Worm (Caenorhabditis elegans) whole organism, L3 larva: ENCODE results near the gene cpr-4.

Source experiments
- R02D3.7 ChIP-seq: fragments of 150-350 bp; optimal IDR thresholded peaks from 2 replicates; lab custom pipeline; 2014; ENCODE audit warnings: missing biosample characterization, missing genetic modification characterization
- ZK546.5 ChIP-seq: sonication (generic microtip); optimal IDR thresholded peaks from 2 replicates; lab custom pipeline; 2017; ENCODE audit warnings: missing biosample characterization, missing genetic modification characterization
- aly-2 ChIP-seq: fragments of 150-350 bp; optimal IDR thresholded peaks from 2 replicates; lab custom pipeline; 2014; ENCODE audit warnings: missing biosample characterization, missing genetic modification characterization
- ama-1 ChIP-seq: fragments of 150-350 bp; optimal IDR thresholded peaks from 2 replicates; lab custom pipeline; 2018
- ceh-28 ChIP-seq: fragments of 150-350 bp; optimal IDR thresholded peaks from 2 replicates; lab custom pipeline; 2014; ENCODE audit warnings: missing biosample characterization, missing genetic modification reagents, missing genetic modification characterization
- ceh-82 ChIP-seq: fragments of 150-350 bp; optimal IDR thresholded peaks from 2 replicates; lab custom pipeline; 2014; ENCODE audit warnings: missing biosample characterization, missing genetic modification characterization
- ceh-9 ChIP-seq: sonication (generic microtip); optimal IDR thresholded peaks from 2 replicates; lab custom pipeline; 2018; ENCODE audit warnings: missing biosample characterization, missing genetic modification characterization
- daf-12 ChIP-seq: fragments of 150-350 bp; optimal IDR thresholded peaks from 2 replicates; lab custom pipeline; 2014; ENCODE audit warnings: missing biosample characterization, missing genetic modification reagents, missing genetic modification characterization
- egl-27 ChIP-seq: sonication (generic microtip); optimal IDR thresholded peaks from 4 replicates; lab custom pipeline; 2017; ENCODE audit warnings: missing biosample characterization, missing genetic modification reagents, missing genetic modification characterization
- egl-5 ChIP-seq: fragments of 150-350 bp; optimal IDR thresholded peaks from 2 replicates; lab custom pipeline; 2017; ENCODE audit warnings: missing biosample characterization, missing genetic modification reagents, missing genetic modification characterization, inconsistent platforms
- elt-1 ChIP-seq: fragments of 150-350 bp; optimal IDR thresholded peaks from 2 replicates; lab custom pipeline; 2014; ENCODE audit warnings: missing biosample characterization, missing genetic modification characterization
- elt-2 ChIP-seq: sonication (generic microtip); optimal IDR thresholded peaks from 2 replicates; lab custom pipeline; 2016; ENCODE audit warnings: missing genetic modification reagents, mild to moderate bottlenecking, missing genetic modification characterization, missing compliant biosample characterization
- elt-3 ChIP-seq, 3 experiments: fragments of 150-350 bp in 1 of 3; sonication (generic microtip) in 2 of 3; optimal IDR thresholded peaks; 2 replicates in 2 of 3; 4 replicates in 1 of 3; lab custom pipeline; 2014 to 2017; ENCODE audit warnings: missing biosample characterization in 3 of 3, missing genetic modification characterization in 3 of 3
- eor-1 ChIP-seq, 2 experiments: fragments of 150-350 bp; optimal IDR thresholded peaks; 2 replicates each; lab custom pipeline; 2014 to 2018; ENCODE audit warnings: missing biosample characterization in 2 of 2, missing genetic modification characterization in 2 of 2
- fkh-10 ChIP-seq: sonication (generic microtip); optimal IDR thresholded peaks from 2 replicates; lab custom pipeline; 2017; ENCODE audit warnings: missing biosample characterization, missing genetic modification reagents, missing genetic modification characterization
- fos-1 ChIP-seq: fragments of 150-350 bp; optimal IDR thresholded peaks from 2 replicates; lab custom pipeline; 2014; ENCODE audit warnings: missing biosample characterization, missing genetic modification characterization
- jun-1 ChIP-seq: fragments of 150-350 bp; optimal IDR thresholded peaks from 2 replicates; lab custom pipeline; 2014; ENCODE audit warnings: missing biosample characterization, missing genetic modification reagents, missing genetic modification characterization
- lin-39 ChIP-seq: fragments of 150-350 bp; optimal IDR thresholded peaks from 2 replicates; lab custom pipeline; 2018; ENCODE audit warnings: missing biosample characterization, missing genetic modification reagents, missing genetic modification characterization
- lsy-12 ChIP-seq: sonication (generic microtip); optimal IDR thresholded peaks from 2 replicates; lab custom pipeline; 2016; ENCODE audit warnings: mild to moderate bottlenecking, missing genetic modification characterization, missing compliant biosample characterization
- mdl-1 ChIP-seq: fragments of 150-350 bp; optimal IDR thresholded peaks from 2 replicates; lab custom pipeline; 2014; ENCODE audit warnings: missing biosample characterization, missing genetic modification characterization
- mml-1 ChIP-seq: fragments of 150-350 bp; sonication (generic microtip); optimal IDR thresholded peaks from 3 replicates; lab custom pipeline; 2014; ENCODE audit warnings: missing biosample characterization, missing genetic modification characterization
- nfya-1 ChIP-seq: sonication (generic microtip); optimal IDR thresholded peaks from 2 replicates; lab custom pipeline; 2017; ENCODE audit warnings: missing genetic modification characterization, mild to moderate bottlenecking, missing compliant biosample characterization, antibody characterized with exemption, moderate library complexity; ENCODE audit not compliant: insufficient read depth
- nhr-11 ChIP-seq: fragments of 150-350 bp; optimal IDR thresholded peaks from 2 replicates; lab custom pipeline; 2014; ENCODE audit warnings: missing biosample characterization, missing genetic modification characterization
- nhr-12 ChIP-seq: fragments of 150-350 bp; optimal IDR thresholded peaks from 2 replicates; lab custom pipeline; 2014; ENCODE audit warnings: missing biosample characterization, missing genetic modification characterization
- nhr-23 ChIP-seq: fragments of 150-350 bp; optimal IDR thresholded peaks from 2 replicates; lab custom pipeline; 2014; ENCODE audit warnings: missing biosample characterization, missing genetic modification reagents, missing genetic modification characterization
- nhr-237 ChIP-seq: fragments of 150-350 bp; optimal IDR thresholded peaks from 2 replicates; lab custom pipeline; 2014; ENCODE audit warnings: missing biosample characterization, missing genetic modification characterization
- nhr-25 ChIP-seq: sonication (generic microtip); optimal IDR thresholded peaks from 2 replicates; lab custom pipeline; 2017; ENCODE audit warnings: missing biosample characterization, missing genetic modification characterization
- nhr-28 ChIP-seq: fragments of 150-350 bp; optimal IDR thresholded peaks from 2 replicates; lab custom pipeline; 2014; ENCODE audit warnings: missing biosample characterization, missing genetic modification characterization
- nhr-43 ChIP-seq: sonication (generic microtip); optimal IDR thresholded peaks from 2 replicates; lab custom pipeline; 2016; ENCODE audit warnings: mild to moderate bottlenecking, missing genetic modification characterization, missing compliant biosample characterization; ENCODE audit not compliant: poor library complexity, severe bottlenecking
- nhr-67 ChIP-seq: fragments of 150-350 bp; optimal IDR thresholded peaks from 2 replicates; lab custom pipeline; 2014; ENCODE audit warnings: missing biosample characterization, missing genetic modification characterization
- nhr-76 ChIP-seq: fragments of 150-350 bp; sonication (generic microtip); optimal IDR thresholded peaks from 5 replicates; lab custom pipeline; 2014; ENCODE audit warnings: missing biosample characterization, missing genetic modification characterization
- nhr-77 ChIP-seq: fragments of 150-350 bp; optimal IDR thresholded peaks from 2 replicates; lab custom pipeline; 2014; ENCODE audit warnings: missing biosample characterization, missing genetic modification characterization
- pha-4 ChIP-seq: fragments of 150-350 bp; optimal IDR thresholded peaks from 2 replicates; lab custom pipeline; 2014; ENCODE audit warnings: missing biosample characterization, missing genetic modification reagents, missing genetic modification characterization
- pqm-1 ChIP-seq: fragments of 150-350 bp; optimal IDR thresholded peaks from 2 replicates; lab custom pipeline; 2017; ENCODE audit warnings: missing biosample characterization, missing genetic modification characterization, inconsistent platforms
- skn-1 ChIP-seq: fragments of 150-350 bp; optimal IDR thresholded peaks from 2 replicates; lab custom pipeline; 2014; ENCODE audit warnings: missing biosample characterization, missing genetic modification characterization
- snpc-4 ChIP-seq: fragments of 150-350 bp; optimal IDR thresholded peaks from 2 replicates; lab custom pipeline; 2014; ENCODE audit warnings: missing biosample characterization, missing genetic modification characterization
- tbx-2 ChIP-seq: sonication (generic microtip); optimal IDR thresholded peaks from 2 replicates; lab custom pipeline; 2016; ENCODE audit warnings: mild to moderate bottlenecking, missing genetic modification characterization, missing compliant biosample characterization
- unc-62 ChIP-seq: fragments of 150-350 bp; sonication (generic microtip); optimal IDR thresholded peaks from 4 replicates; lab custom pipeline; 2014; ENCODE audit warnings: missing biosample characterization, missing genetic modification reagents, missing genetic modification characterization
- zag-1 ChIP-seq: fragments of 150-350 bp; optimal IDR thresholded peaks from 2 replicates; lab custom pipeline; 2014; ENCODE audit warnings: missing biosample characterization, missing genetic modification characterization
- ztf-11 ChIP-seq: fragments of 150-350 bp; optimal IDR thresholded peaks from 2 replicates; lab custom pipeline; 2014; ENCODE audit warnings: missing biosample characterization, missing genetic modification characterization
- ztf-4 ChIP-seq: fragments of 150-350 bp; optimal IDR thresholded peaks from 2 replicates; lab custom pipeline; 2014; ENCODE audit warnings: missing biosample characterization, missing genetic modification characterization

Gene cpr-4

ce11 chrV:6645810-6646209, 31.3 kb downstream of the cpr-4 start:
- TF ChIP-seq ama-1 (no peak), egl-27 (tag; lab: Kevin White, UChicago) (no peak), ceh-9 (tag; lab: Kevin White, UChicago) (no peak), pha-4 (no peak), egl-5 (tag; lab: Kevin White, UChicago) (no peak), nhr-237 (no peak), nhr-28 (tag; lab: Kevin White, UChicago) (no peak), ceh-28 (no peak), elt-3 (tag; optimal IDR thresholded peaks at IDR 0.05; lab: Kevin White, UChicago) (no peak), ztf-11 (no peak), fkh-10 (no peak), tbx-2 (tag; lab: Kevin White, UChicago) (no peak)

ce11 chrV:6649317-6649716, 34.8 kb downstream of the cpr-4 start, which contains the start of gene T10H9.1:
T10H9.1 (plus strand) TSS chrV:6649617.
- TF ChIP-seq mdl-1 (tag; lab: Kevin White, UChicago) (no peak), elt-1 (tag; lab: Kevin White, UChicago) (no peak), mml-1 (tag; lab: Kevin White, UChicago) (no peak), lin-39 (no peak), lsy-12 (tag; lab: Kevin White, UChicago) (no peak), zag-1 (no peak), daf-12 (no peak), nhr-67 (no peak), egl-27 (tag; lab: Kevin White, UChicago) (no peak), ztf-11 (no peak), eor-1 (tag; optimal IDR thresholded peaks at IDR 0.05; lab: Kevin White, UChicago) (no peak), nhr-12 (no peak)

ce11 chrV:6650508-6650907, 36.0 kb downstream of the cpr-4 start:
- no peak for TF ChIP-seq nhr-25 (tag; lab: Kevin White, UChicago)
- TF ChIP-seq nfya-1 (tag; lab: Kevin White, UChicago), result no peak
- no peak for TF ChIP-seq elt-3 (tag; optimal IDR thresholded peaks at IDR 0.05; lab: Kevin White, UChicago)

- no peak for TF ChIP-seq elt-3 (tag; optimal IDR thresholded peaks at IDR 0.05; lab: Kevin White, UChicago)
- TF ChIP-seq daf-12, result no peak
- TF ChIP-seq mml-1 (tag; lab: Kevin White, UChicago), result no peak
- no peak for TF ChIP-seq aly-2 (tag; lab: Kevin White, UChicago)
- no peak for TF ChIP-seq lin-39
- no peak for TF ChIP-seq pqm-1 (tag; lab: Kevin White, UChicago)
- TF ChIP-seq skn-1, result no peak
- no peak for TF ChIP-seq unc-62 (GFP tag; lab: Kevin White, UChicago)
- no peak for TF ChIP-seq pha-4
- no peak for TF ChIP-seq nhr-12
- no peak for TF ChIP-seq egl-27 (tag; lab: Kevin White, UChicago)
- no peak for TF ChIP-seq elt-2
- TF ChIP-seq ztf-11, result no peak
- TF ChIP-seq nhr-237, result no peak
- no peak for TF ChIP-seq nhr-11 (tag; lab: Kevin White, UChicago)
- TF ChIP-seq ZK546.5 (tag; lab: Kevin White, UChicago), result no peak
- TF ChIP-seq, all 47 proteins: peak for 0
Measured at ce11 chrV:6652051-6652450, 37.6 kb downstream of the cpr-4 start, which contains the start of gene T10H9.8. T10H9.8 (plus strand) TSS chrV:6652351.

- TF ChIP-seq nhr-76, result no peak
- no peak for TF ChIP-seq R02D3.7
- peak; percentile 62 for TF ChIP-seq ama-1
- TF ChIP-seq snpc-4, result no peak
Measured at ce11 chrV:6655174-6655573, 40.7 kb downstream of the cpr-4 start, which contains the start of gene syx-18. syx-18 (minus strand) TSS chrV:6655449.

- peak; percentile 6 for TF ChIP-seq snpc-4
- no peak for TF ChIP-seq nhr-28 (tag; lab: Kevin White, UChicago)
- TF ChIP-seq egl-27 (tag; lab: Kevin White, UChicago), result no peak
- TF ChIP-seq skn-1, result peak; percentile 35
- TF ChIP-seq ceh-9 (tag; lab: Kevin White, UChicago), result no peak
- peak; percentile 29 for TF ChIP-seq lin-39
- no peak for TF ChIP-seq fos-1
- TF ChIP-seq ceh-28, result peak; percentile 95
- peak; percentile 12 for TF ChIP-seq nhr-77 (tag; lab: Kevin White, UChicago)
- TF ChIP-seq daf-12, result no peak
- TF ChIP-seq pqm-1 (tag; lab: Kevin White, UChicago), result peak; percentile 54
- TF ChIP-seq nhr-23 (tag; lab: Kevin White, UChicago), result peak; percentile 97
- peak; percentile 34 for TF ChIP-seq lsy-12 (tag; lab: Kevin White, UChicago)
- no peak for TF ChIP-seq nhr-76
- peak; percentile 68 for TF ChIP-seq nfya-1 (tag; lab: Kevin White, UChicago)
- no peak for TF ChIP-seq fkh-10
- peak; percentile 42 for TF ChIP-seq jun-1 (tag; lab: Kevin White, UChicago)
- TF ChIP-seq egl-5 (tag; lab: Kevin White, UChicago), result peak; percentile 35
- TF ChIP-seq mml-1 (tag; lab: Kevin White, UChicago), result no peak
- peak; percentile 13 for TF ChIP-seq nhr-43
- TF ChIP-seq pha-4, result peak; percentile 69
- peak; percentile 86 for TF ChIP-seq ceh-82
- TF ChIP-seq ztf-4, result peak; percentile 12
Measured at ce11 chrV:6656451-6657115, 42.1 kb downstream of the cpr-4 start, which contains the start of gene snb-1. snb-1 (minus strand) TSS chrV:6656501.
